Fruit fly (Drosophila melanogaster): Measurements from ENCODE around the gene Prx2.
A peak's percentile ranks its signal among the peaks of the same experiment; 100 is the strongest.

Gene Prx2

dm6 chrX:13370306-13370705 is 40.7 kb downstream of the Prx2 start, which contains the start of gene CG1640:
Gene CG1640 (plus strand): TSS chrX:13370606.
- TF ChIP-seq cnc (optimal IDR thresholded peaks at IDR 0.05) (no peak), CG11617 (GFP tag; optimal IDR thresholded peaks at IDR 0.05) (no peak), Hr96 (GFP tag; optimal IDR thresholded peaks at IDR 0.05) (no peak), CG5204 (GFP tag; optimal IDR thresholded peaks at IDR 0.05) (no peak), kay (GFP tag; ENCODE audit: borderline replicate concordance) (peak; percentile 19), CG7045 (GFP tag; optimal IDR thresholded peaks at IDR 0.05) (no peak)

DNA sequence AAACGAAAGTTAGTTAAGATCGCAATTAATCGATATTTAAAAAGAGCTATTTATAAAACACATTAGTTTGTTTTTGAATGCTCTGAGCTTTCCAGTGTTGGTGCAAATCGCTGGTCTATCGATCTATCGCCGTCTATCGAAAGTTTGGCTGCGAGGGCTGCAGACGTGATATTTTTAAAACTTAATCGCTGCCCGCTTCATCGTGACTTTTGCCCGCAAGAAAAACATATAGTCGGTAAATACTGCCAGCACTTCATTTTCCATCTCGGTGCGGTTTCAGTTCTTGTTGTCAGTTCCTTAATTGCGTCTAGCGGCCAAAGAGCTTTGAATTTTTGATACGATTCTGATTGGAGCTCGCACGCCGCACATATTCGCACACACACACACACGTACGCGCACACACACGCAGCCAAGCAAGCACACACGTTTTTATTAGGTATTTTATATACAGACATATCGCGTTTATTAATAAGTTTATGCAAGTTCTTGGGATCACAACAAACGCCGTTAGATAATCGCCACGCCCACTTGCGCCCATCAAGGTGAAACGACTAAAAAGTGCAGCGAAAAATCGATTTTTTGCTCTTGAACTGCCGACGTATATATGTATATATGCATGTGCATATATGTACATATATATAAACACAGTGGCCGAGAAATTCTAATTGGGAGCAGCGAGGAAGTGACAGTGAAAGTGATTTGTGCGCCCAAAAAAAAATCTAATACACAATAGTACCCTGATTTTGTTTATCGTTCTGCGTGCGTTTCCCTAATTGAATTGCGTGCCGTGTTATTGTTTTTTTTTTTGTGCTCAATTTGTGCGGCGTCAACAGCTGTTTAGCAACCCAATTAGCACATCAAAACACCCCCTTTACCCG is 41.4 kb downstream of the Prx2 start:
- TF ChIP-seq CG14711 (tag; optimal IDR thresholded peaks at IDR 0.05), result peak; percentile 27
- TF ChIP-seq CG11617 (GFP tag; optimal IDR thresholded peaks at IDR 0.05), result peak; percentile 35
- peak; percentile 53 for TF ChIP-seq bab1 (GFP tag; optimal IDR thresholded peaks at IDR 0.05)
- TF ChIP-seq pad (GFP tag; optimal IDR thresholded peaks at IDR 0.05), result no peak
- TF ChIP-seq toe (GFP tag; optimal IDR thresholded peaks at IDR 0.05), result peak; percentile 6
- no peak for TF ChIP-seq CG33017 (tag; optimal IDR thresholded peaks at IDR 0.05)
- no peak for TF ChIP-seq CG7045 (GFP tag; optimal IDR thresholded peaks at IDR 0.05)
- TF ChIP-seq Clk (GFP tag; optimal IDR thresholded peaks at IDR 0.05), result no peak
- TF ChIP-seq tj (GFP tag; optimal IDR thresholded peaks at IDR 0.05), result peak; percentile 28
- peak; percentile 72 for TF ChIP-seq kay (GFP tag; ENCODE audit: borderline replicate concordance)
- no peak for TF ChIP-seq ovo (GFP tag; optimal IDR thresholded peaks at IDR 0.05)
- peak; percentile 32 for TF ChIP-seq CG7101 (tag; optimal IDR thresholded peaks at IDR 0.05)
- peak; percentile 37 for TF ChIP-seq Crg-1 (GFP tag; optimal IDR thresholded peaks at IDR 0.05)
- TF ChIP-seq CG1620 (GFP tag; optimal IDR thresholded peaks at IDR 0.05), result peak; percentile 21
- peak; percentile 22 for TF ChIP-seq cic (GFP tag; optimal IDR thresholded peaks at IDR 0.05)
- TF ChIP-seq cnc (optimal IDR thresholded peaks at IDR 0.05), result no peak
- TF ChIP-seq CG12768 (GFP tag; optimal IDR thresholded peaks at IDR 0.05), result peak; percentile 25
- no peak for TF ChIP-seq Hr96 (GFP tag; optimal IDR thresholded peaks at IDR 0.05)
- no peak for TF ChIP-seq CG5204 (GFP tag; optimal IDR thresholded peaks at IDR 0.05)
- TF ChIP-seq Mnt (GFP tag; optimal IDR thresholded peaks at IDR 0.05), result peak; percentile 72

dm6 chrX:13371704-13372049 is 42.1 kb downstream of the Prx2 start:
- no peak for TF ChIP-seq CG1620 (GFP tag; optimal IDR thresholded peaks at IDR 0.05)
- no peak for TF ChIP-seq CG7045 (GFP tag; optimal IDR thresholded peaks at IDR 0.05)
- peak; percentile 65 for TF ChIP-seq ovo (GFP tag; optimal IDR thresholded peaks at IDR 0.05)
- TF ChIP-seq CG11617 (GFP tag; optimal IDR thresholded peaks at IDR 0.05), result no peak
- no peak for TF ChIP-seq Hr96 (GFP tag; optimal IDR thresholded peaks at IDR 0.05)
- TF ChIP-seq Clk (GFP tag; optimal IDR thresholded peaks at IDR 0.05), result no peak
- no peak for TF ChIP-seq bab1 (GFP tag; optimal IDR thresholded peaks at IDR 0.05)
- no peak for TF ChIP-seq kay (GFP tag; ENCODE audit: borderline replicate concordance)
- TF ChIP-seq toe (GFP tag; optimal IDR thresholded peaks at IDR 0.05), result no peak

DNA sequence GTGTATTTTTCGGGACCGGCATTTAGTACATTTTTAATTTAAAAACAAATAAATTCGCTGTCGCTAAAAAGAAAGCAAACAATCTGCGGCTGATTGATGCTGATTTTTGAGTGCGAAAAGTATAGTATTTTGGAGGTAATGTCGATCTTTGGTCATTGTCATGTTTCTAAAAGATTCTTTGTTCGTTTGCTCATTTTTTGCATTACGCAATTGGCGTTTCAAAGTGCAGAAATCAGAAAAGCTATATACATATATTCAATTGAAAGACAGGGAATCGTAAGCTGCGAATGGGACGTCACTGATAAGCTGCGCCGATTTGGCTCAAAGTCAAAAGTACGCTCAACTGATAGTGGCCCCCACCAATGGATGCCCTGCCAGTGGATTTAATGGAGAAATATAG is 42.9 kb downstream of the Prx2 start:
- TF ChIP-seq CG7045 (GFP tag; optimal IDR thresholded peaks at IDR 0.05), result no peak
- TF ChIP-seq CG1620 (GFP tag; optimal IDR thresholded peaks at IDR 0.05), result no peak
- TF ChIP-seq tj (GFP tag; optimal IDR thresholded peaks at IDR 0.05), result no peak
- no peak for TF ChIP-seq Crg-1 (GFP tag; optimal IDR thresholded peaks at IDR 0.05)

dm6 chrX:13373239-13374153 is 43.9 kb downstream of the Prx2 start:
- TF ChIP-seq ovo (GFP tag; optimal IDR thresholded peaks at IDR 0.05) (peak; percentile 89), Crg-1 (GFP tag; optimal IDR thresholded peaks at IDR 0.05) (peak; percentile 80), cic (GFP tag; optimal IDR thresholded peaks at IDR 0.05) (peak; percentile 12), cnc (optimal IDR thresholded peaks at IDR 0.05) (no peak), Mnt (GFP tag; optimal IDR thresholded peaks at IDR 0.05) (peak; percentile 79), CG7045 (GFP tag; optimal IDR thresholded peaks at IDR 0.05) (peak; percentile 74), CG11617 (GFP tag; optimal IDR thresholded peaks at IDR 0.05) (peak; percentile 83), Clk (GFP tag; optimal IDR thresholded peaks at IDR 0.05) (no peak), CG33017 (tag; optimal IDR thresholded peaks at IDR 0.05) (peak; percentile 80), CG5204 (GFP tag; optimal IDR thresholded peaks at IDR 0.05) (peak; percentile 53), CG14711 (tag; optimal IDR thresholded peaks at IDR 0.05) (peak; percentile 87), toe (GFP tag; optimal IDR thresholded peaks at IDR 0.05) (peak; percentile 36), kay (GFP tag; ENCODE audit: borderline replicate concordance) (peak; percentile 46), Hr96 (GFP tag; optimal IDR thresholded peaks at IDR 0.05) (no peak), pad (GFP tag; optimal IDR thresholded peaks at IDR 0.05) (no peak), bab1 (GFP tag; optimal IDR thresholded peaks at IDR 0.05) (peak; percentile 53), CG1620 (GFP tag; optimal IDR thresholded peaks at IDR 0.05) (peak; percentile 42), CG7101 (tag; optimal IDR thresholded peaks at IDR 0.05) (peak; percentile 95), tj (GFP tag; optimal IDR thresholded peaks at IDR 0.05) (peak; percentile 75), CG12768 (GFP tag; optimal IDR thresholded peaks at IDR 0.05) (peak; percentile 77)

DNA sequence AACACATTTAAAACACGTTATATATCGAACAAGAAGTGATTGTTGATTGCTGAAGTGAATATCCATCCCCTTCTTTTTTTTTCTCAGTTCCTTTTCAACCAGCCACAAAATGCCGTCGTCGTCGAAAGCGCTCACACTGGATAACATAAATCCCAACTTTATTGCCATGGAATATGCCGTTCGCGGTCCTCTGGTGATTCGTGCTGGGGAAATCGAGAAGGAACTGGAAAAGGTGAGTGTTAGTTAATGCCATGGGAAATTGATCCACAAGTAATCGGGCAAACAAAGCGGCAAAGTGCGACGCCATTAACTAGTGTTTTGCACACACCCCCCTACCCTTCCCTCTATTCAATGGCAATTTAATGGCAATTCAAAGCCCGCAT is 44.5 kb downstream of the Prx2 start:
- TF ChIP-seq Clk (GFP tag; optimal IDR thresholded peaks at IDR 0.05) (no peak), CG12768 (GFP tag; optimal IDR thresholded peaks at IDR 0.05) (peak; percentile 29), pad (GFP tag; optimal IDR thresholded peaks at IDR 0.05) (peak; percentile 94)
